Worm (Caenorhabditis elegans) whole organism, early embryonic: ENCODE data around the gene col-157.

Experiments
- flt-1 ChIP-seq: fragments of 200-800 bp; sonication (Bioruptor generic); IDR thresholded peaks from 2 replicates; pipeline ENCODE4 v1.3.6; 2022; ENCODE audit warnings: missing genetic modification characterization, missing compliant biosample characterization
- hmbx-1 ChIP-seq: sonication (generic microtip); optimal IDR thresholded peaks from 2 replicates; lab custom pipeline; 2016; ENCODE audit warnings: mild to moderate bottlenecking, missing genetic modification characterization, missing compliant biosample characterization

DNA sequence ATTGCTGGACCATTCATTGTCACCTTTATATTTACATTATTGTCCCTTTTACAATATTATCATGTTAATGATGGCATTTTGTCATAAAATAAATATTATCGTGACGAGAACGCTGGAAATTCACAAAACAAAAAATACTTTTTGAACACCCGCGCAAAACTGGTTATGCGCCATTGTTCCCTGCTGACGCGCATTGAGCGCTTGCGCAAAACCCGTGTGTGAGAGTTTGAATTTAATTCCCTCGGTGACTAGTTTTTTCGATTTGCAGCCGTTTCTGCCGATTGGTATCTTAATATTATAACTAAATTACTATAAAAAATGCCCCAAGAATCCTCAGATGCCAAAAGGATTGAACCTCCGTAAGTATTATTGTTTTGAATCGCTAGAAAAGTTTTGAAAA, 37.6 kb downstream of the col-157 start, which contains the start of gene pafo-1:
- TF ChIP-seq flt-1 (GFP tag; lab: Robert Waterston, UW) (0 out of 2 replicates have a peak, but pooled peaks have one; percentile 23), hmbx-1 (tag; lab: Kevin White, UChicago) (no peak)
